Fruit fly (Drosophila melanogaster) whole organism, prepupa: ENCODE data around the gene PGRP-LB.

Experiments used
- CG11294 ChIP-seq: fragments of 200-800 bp; sonication (Bioruptor generic); IDR thresholded peaks from 2 replicates; pipeline ENCODE4 v1.3.6; 2022; ENCODE audit warnings: missing biosample characterization, missing genetic modification characterization
- CG1621 ChIP-seq: fragments of 200-800 bp; sonication (Bioruptor generic); optimal IDR thresholded peaks from 3 replicates; lab custom pipeline; 2018; ENCODE audit warnings: missing biosample characterization, mild to moderate bottlenecking, missing genetic modification characterization
- CG16779 ChIP-seq: fragments of 200-800 bp; sonication (Bioruptor generic); optimal IDR thresholded peaks from 3 replicates; lab custom pipeline; 2017; ENCODE audit warnings: missing biosample characterization, mild to moderate bottlenecking, missing genetic modification characterization
- CG6276 ChIP-seq: fragments of 200-800 bp; sonication (Bioruptor generic); optimal IDR thresholded peaks from 2 replicates; lab custom pipeline; 2017; ENCODE audit warnings: missing biosample characterization, mild to moderate bottlenecking, missing genetic modification characterization
- CG6854 ChIP-seq: fragments of 200-800 bp; sonication (Bioruptor generic); optimal IDR thresholded peaks from 2 replicates; lab custom pipeline; 2017; ENCODE audit warnings: missing biosample characterization, mild to moderate bottlenecking, missing genetic modification characterization
- CG8119 ChIP-seq: fragments of 200-800 bp; sonication (Bioruptor generic); IDR thresholded peaks from 3 replicates; pipeline ENCODE4 v1.3.6; 2022; ENCODE audit warnings: missing biosample characterization, missing genetic modification characterization
- CG8319 ChIP-seq: fragments of 200-800 bp; sonication (Bioruptor generic); optimal IDR thresholded peaks from 3 replicates; lab custom pipeline; 2016; ENCODE audit warnings: missing biosample characterization, missing genetic modification characterization
- Lpt ChIP-seq: fragments of 200-800 bp; sonication (Bioruptor generic); optimal IDR thresholded peaks from 3 replicates; lab custom pipeline; 2016; ENCODE audit warnings: missing biosample characterization, missing genetic modification characterization
- OdsH ChIP-seq: fragments of 200-800 bp; sonication (Bioruptor generic); optimal IDR thresholded peaks from 3 replicates; lab custom pipeline; 2016; ENCODE audit warnings: missing biosample characterization, missing genetic modification characterization
- Sox14 ChIP-seq: fragments of 200-800 bp; sonication (Bioruptor generic); optimal IDR thresholded peaks from 3 replicates; lab custom pipeline; 2016; ENCODE audit warnings: missing biosample characterization, missing genetic modification characterization
- dsx ChIP-seq: fragments of 200-800 bp; optimal IDR thresholded peaks from 3 replicates; lab custom pipeline; 2019; ENCODE audit warnings: missing biosample characterization, mild to moderate bottlenecking, missing genetic modification characterization, moderate library complexity; ENCODE audit not compliant: poor library complexity, severe bottlenecking
- spab ChIP-seq: fragments of 200-800 bp; sonication (Bioruptor generic); optimal IDR thresholded peaks from 2 replicates; lab custom pipeline; 2017; ENCODE audit warnings: missing biosample characterization, mild to moderate bottlenecking, missing genetic modification characterization, missing genetic modification reagents
- topi ChIP-seq: fragments of 200-800 bp; sonication (Bioruptor generic); optimal IDR thresholded peaks from 3 replicates; lab custom pipeline; 2016; ENCODE audit warnings: missing biosample characterization, missing genetic modification characterization

- no peak for TF ChIP-seq CG8319
- no peak for TF ChIP-seq topi (GFP tag; lab: Kevin White, UChicago)
- no peak for TF ChIP-seq CG6276
- no peak for TF ChIP-seq Lpt
- no peak for TF ChIP-seq CG1621 (tag; lab: Kevin White, UChicago)
- no peak for TF ChIP-seq CG6854 (GFP tag; lab: Kevin White, UChicago)
- TF ChIP-seq CG16779 (tag; lab: Kevin White, UChicago), result no peak
- TF ChIP-seq CG11294 (GFP tag; lab: Robert Waterston, UW), result no peak
- no peak for TF ChIP-seq OdsH
- no peak for TF ChIP-seq spab (GFP tag; lab: Kevin White, UChicago)
- no peak for TF ChIP-seq dsx (GFP tag; lab: Kevin White, UChicago)
- no peak for TF ChIP-seq CG8119 (GFP tag; lab: Robert Waterston, UW)
- no peak for TF ChIP-seq Sox14 (GFP tag; lab: Kevin White, UChicago)
Observed at dm6 chr3R:11499715-11500235, 39.4 kb upstream of the PGRP-LB start, which contains the start of gene dpr5.
